Worm (Caenorhabditis elegans) whole organism, L2 larva: ENCODE data around the gene F35D2.6.

Experiments used
- C34F6.9 ChIP-seq: fragments of 150-350 bp; optimal IDR thresholded peaks from 2 replicates; lab custom pipeline; 2014; ENCODE audit warnings: missing biosample characterization, missing genetic modification characterization
- F13H6.1 ChIP-seq: sonication (generic microtip); optimal IDR thresholded peaks from 2 replicates; lab custom pipeline; 2016; ENCODE audit warnings: missing genetic modification characterization, missing compliant biosample characterization
- R02D3.7 ChIP-seq: fragments of 150-350 bp; optimal IDR thresholded peaks from 2 replicates; lab custom pipeline; 2014; ENCODE audit warnings: missing biosample characterization, missing genetic modification characterization
- Y55F3AM.14 ChIP-seq: fragments of 200-800 bp; sonication (Bioruptor generic); optimal IDR thresholded peaks from 2 replicates; lab custom pipeline; 2018; ENCODE audit warnings: mild to moderate bottlenecking, missing genetic modification characterization, missing compliant biosample characterization
- alr-1 ChIP-seq: fragments of 150-350 bp; optimal IDR thresholded peaks from 2 replicates; lab custom pipeline; 2014; ENCODE audit warnings: missing biosample characterization, missing genetic modification characterization
- aly-2 ChIP-seq: fragments of 150-350 bp; optimal IDR thresholded peaks from 2 replicates; lab custom pipeline; 2014; ENCODE audit warnings: missing biosample characterization, missing genetic modification characterization
- ama-1 ChIP-seq: fragments of 150-350 bp; optimal IDR thresholded peaks from 2 replicates; lab custom pipeline; 2018; ENCODE audit warnings: inconsistent platforms
- blmp-1 ChIP-seq: sonication (generic microtip); optimal IDR thresholded peaks from 2 replicates; lab custom pipeline; 2017; ENCODE audit warnings: missing genetic modification characterization, mild to moderate bottlenecking, missing compliant biosample characterization, antibody characterized with exemption, moderate library complexity; ENCODE audit not compliant: insufficient read depth
- ceh-82 ChIP-seq: fragments of 150-350 bp; optimal IDR thresholded peaks from 2 replicates; lab custom pipeline; 2014; ENCODE audit warnings: missing biosample characterization, missing genetic modification characterization
- crh-2 ChIP-seq: sonication (generic microtip); optimal IDR thresholded peaks from 2 replicates; lab custom pipeline; 2017; ENCODE audit warnings: missing biosample characterization, missing genetic modification characterization
- dmd-4 ChIP-seq: sonication (generic microtip); optimal IDR thresholded peaks from 2 replicates; lab custom pipeline; 2017; ENCODE audit warnings: missing biosample characterization, missing genetic modification characterization
- egl-27 ChIP-seq: sonication (generic microtip); optimal IDR thresholded peaks from 3 replicates; lab custom pipeline; 2017; ENCODE audit warnings: missing biosample characterization, missing genetic modification reagents, missing genetic modification characterization
- elt-1 ChIP-seq: fragments of 150-350 bp; optimal IDR thresholded peaks from 2 replicates; lab custom pipeline; 2014; ENCODE audit warnings: missing biosample characterization, missing genetic modification characterization
- elt-3 ChIP-seq: sonication (generic microtip); optimal IDR thresholded peaks from 2 replicates; lab custom pipeline; 2017; ENCODE audit warnings: missing biosample characterization, missing genetic modification characterization
- fos-1 ChIP-seq: fragments of 150-350 bp; optimal IDR thresholded peaks from 2 replicates; lab custom pipeline; 2014; ENCODE audit warnings: missing biosample characterization, missing genetic modification characterization
- gmeb-1 ChIP-seq: fragments of 150-350 bp; optimal IDR thresholded peaks from 2 replicates; lab custom pipeline; 2014; ENCODE audit warnings: missing biosample characterization, missing genetic modification characterization
- lin-11 ChIP-seq: fragments of 150-350 bp; sonication (generic microtip); optimal IDR thresholded peaks from 2 replicates; lab custom pipeline; 2014; ENCODE audit warnings: missing biosample characterization, missing genetic modification characterization, inconsistent platforms, mixed read lengths
- lin-13 ChIP-seq: fragments of 150-350 bp; optimal IDR thresholded peaks from 2 replicates; lab custom pipeline; 2014; ENCODE audit warnings: missing biosample characterization, missing genetic modification reagents, missing genetic modification characterization
- lin-39 ChIP-seq: fragments of 150-350 bp; optimal IDR thresholded peaks from 2 replicates; lab custom pipeline; 2014; ENCODE audit warnings: missing biosample characterization, missing genetic modification reagents, missing genetic modification characterization
- lsy-2 ChIP-seq, 2 experiments: fragments of 150-350 bp in 1 of 2; sonication (generic microtip) in 1 of 2; optimal IDR thresholded peaks; 2 replicates each; lab custom pipeline; 2014 to 2017; ENCODE audit warnings: missing biosample characterization in 2 of 2, missing genetic modification characterization in 2 of 2
- mab-5 ChIP-seq: fragments of 150-350 bp; optimal IDR thresholded peaks from 2 replicates; lab custom pipeline; 2014; ENCODE audit warnings: missing biosample characterization, missing genetic modification characterization
- mdl-1 ChIP-seq, 2 experiments: fragments of 150-350 bp in 1 of 2; sonication (generic microtip) in 1 of 2; optimal IDR thresholded peaks; 2 replicates each; lab custom pipeline; 2017; ENCODE audit warnings: missing biosample characterization in 2 of 2, missing genetic modification characterization in 2 of 2
- nhr-12 ChIP-seq: fragments of 150-350 bp; optimal IDR thresholded peaks from 2 replicates; lab custom pipeline; 2014; ENCODE audit warnings: missing biosample characterization, missing genetic modification characterization
- nhr-129 ChIP-seq: fragments of 150-350 bp; optimal IDR thresholded peaks from 2 replicates; lab custom pipeline; 2014; ENCODE audit warnings: missing biosample characterization, missing genetic modification characterization
- nhr-21 ChIP-seq: fragments of 150-350 bp; optimal IDR thresholded peaks from 2 replicates; lab custom pipeline; 2014; ENCODE audit warnings: missing biosample characterization, missing genetic modification characterization
- nhr-237 ChIP-seq: fragments of 150-350 bp; optimal IDR thresholded peaks from 2 replicates; lab custom pipeline; 2014; ENCODE audit warnings: missing biosample characterization, missing genetic modification characterization
- nhr-25 ChIP-seq: fragments of 150-350 bp; sonication (generic microtip); optimal IDR thresholded peaks from 3 replicates; lab custom pipeline; 2014; ENCODE audit warnings: missing biosample characterization, missing genetic modification characterization
- nhr-6 ChIP-seq: fragments of 150-350 bp; optimal IDR thresholded peaks from 2 replicates; lab custom pipeline; 2014; ENCODE audit warnings: missing biosample characterization, missing genetic modification characterization
- nhr-77 ChIP-seq: fragments of 150-350 bp; optimal IDR thresholded peaks from 2 replicates; lab custom pipeline; 2014; ENCODE audit warnings: missing biosample characterization, missing genetic modification characterization
- peb-1 ChIP-seq: fragments of 150-350 bp; optimal IDR thresholded peaks from 2 replicates; lab custom pipeline; 2014; ENCODE audit warnings: missing biosample characterization, missing genetic modification characterization
- sem-4 ChIP-seq: fragments of 150-350 bp; optimal IDR thresholded peaks from 2 replicates; lab custom pipeline; 2014; ENCODE audit warnings: missing biosample characterization, missing genetic modification reagents, missing genetic modification characterization
- skn-1 ChIP-seq: sonication (generic microtip); optimal IDR thresholded peaks from 2 replicates; lab custom pipeline; 2017; ENCODE audit warnings: missing biosample characterization, missing genetic modification characterization
- snpc-4 ChIP-seq: fragments of 150-350 bp; optimal IDR thresholded peaks from 2 replicates; lab custom pipeline; 2014; ENCODE audit warnings: missing biosample characterization, missing genetic modification characterization
- unc-39 ChIP-seq: fragments of 150-350 bp; optimal IDR thresholded peaks from 2 replicates; lab custom pipeline; 2014; ENCODE audit warnings: missing biosample characterization, missing genetic modification characterization
- unc-55 ChIP-seq: fragments of 150-350 bp; sonication (generic microtip); optimal IDR thresholded peaks from 3 replicates; lab custom pipeline; 2014; ENCODE audit warnings: missing biosample characterization, missing genetic modification reagents, missing genetic modification characterization
- zag-1 ChIP-seq: fragments of 150-350 bp; optimal IDR thresholded peaks from 2 replicates; lab custom pipeline; 2014; ENCODE audit warnings: missing biosample characterization, missing genetic modification characterization
- ztf-11 ChIP-seq: sonication (generic microtip); optimal IDR thresholded peaks from 2 replicates; lab custom pipeline; 2017; ENCODE audit warnings: missing biosample characterization, missing genetic modification characterization

F35D2.6 gene

ce11 chrII:7544782-7545181 is 32.7 kb upstream of the F35D2.6 start:
- TF ChIP-seq nhr-77 (tag; lab: Kevin White, UChicago) (no peak), snpc-4 (no peak), nhr-12 (tag; lab: Kevin White, UChicago) (no peak), zag-1 (tag; lab: Kevin White, UChicago) (no peak), nhr-129 (tag; lab: Kevin White, UChicago) (no peak), ztf-11 (tag; lab: Kevin White, UChicago) (no peak), elt-3 (tag; lab: Kevin White, UChicago) (no peak), lsy-2 (tag; optimal IDR thresholded peaks at IDR 0.05; lab: Kevin White, UChicago) (no peak), crh-2 (tag; lab: Kevin White, UChicago) (no peak), blmp-1 (tag; lab: Kevin White, UChicago) (no peak), ceh-82 (tag; lab: Kevin White, UChicago) (no peak), unc-39 (no peak), mdl-1 (tag; optimal IDR thresholded peaks at IDR 0.05; lab: Kevin White, UChicago) (no peak), F13H6.1 (tag; lab: Kevin White, UChicago) (no peak), dmd-4 (no peak), lin-13 (GFP tag; lab: Kevin White, UChicago) (no peak), sem-4 (tag; lab: Kevin White, UChicago) (no peak), lin-39 (tag; lab: Kevin White, UChicago) (no peak), ama-1 (lab: Kevin White, UChicago) (no peak), fos-1 (no peak)

ce11 chrII:7545364-7545763 is 32.1 kb upstream of the F35D2.6 start:
- TF ChIP-seq fos-1 (peak; percentile 7), alr-1 (tag; lab: Kevin White, UChicago) (no peak), unc-39 (no peak), aly-2 (tag; lab: Kevin White, UChicago) (no peak), dmd-4 (no peak), nhr-237 (tag; lab: Kevin White, UChicago) (no peak), ceh-82 (tag; lab: Kevin White, UChicago) (no peak), crh-2 (tag; lab: Kevin White, UChicago) (no peak), mab-5 (no peak), nhr-12 (tag; lab: Kevin White, UChicago) (no peak), Y55F3AM.14 (no peak), F13H6.1 (tag; lab: Kevin White, UChicago) (no peak), nhr-6 (tag; lab: Kevin White, UChicago) (no peak), nhr-129 (tag; lab: Kevin White, UChicago) (no peak), elt-1 (tag; lab: Kevin White, UChicago) (no peak), skn-1 (tag; lab: Kevin White, UChicago) (no peak), nhr-21 (tag; lab: Kevin White, UChicago) (peak; percentile 74), egl-27 (tag; lab: Kevin White, UChicago) (no peak), ama-1 (lab: Kevin White, UChicago) (peak; percentile 74), R02D3.7 (tag; lab: Kevin White, UChicago) (no peak), lin-39 (tag; lab: Kevin White, UChicago) (no peak), gmeb-1 (tag; lab: Kevin White, UChicago) (no peak), ztf-11 (tag; lab: Kevin White, UChicago) (no peak), unc-55 (GFP tag; lab: Kevin White, UChicago) (peak; percentile 35), peb-1 (tag; lab: Kevin White, UChicago) (no peak), blmp-1 (tag; lab: Kevin White, UChicago) (peak; percentile 5)

- TF ChIP-seq nhr-25 (tag; lab: Kevin White, UChicago) (no peak), R02D3.7 (tag; lab: Kevin White, UChicago) (no peak), mdl-1 (tag; optimal IDR thresholded peaks at IDR 0.05; lab: Kevin White, UChicago) (no peak), nhr-21 (tag; lab: Kevin White, UChicago) (no peak), F13H6.1 (tag; lab: Kevin White, UChicago) (no peak), lin-11 (tag; lab: Kevin White, UChicago) (no peak), C34F6.9 (tag; lab: Kevin White, UChicago) (no peak), lin-13 (GFP tag; lab: Kevin White, UChicago) (no peak), nhr-77 (tag; lab: Kevin White, UChicago) (no peak), sem-4 (tag; lab: Kevin White, UChicago) (no peak)
- TF ChIP-seq, all 48 proteins: peak for 0
Measured at ce11 chrII:7547269-7547668, 30.2 kb upstream of the F35D2.6 start.
